Worm (Caenorhabditis elegans) whole organism, young adult: ENCODE results near the gene F28A10.4.

Experiments
- C17E4.6 ChIP-seq: fragments of 200-800 bp; sonication (Bioruptor generic); IDR thresholded peaks from 2 replicates; pipeline ENCODE4 v1.3.6; 2022; ENCODE audit warnings: missing genetic modification reagents, missing genetic modification characterization, missing compliant biosample characterization
- T26A5.8 ChIP-seq: sonication (generic microtip); optimal IDR thresholded peaks from 2 replicates; lab custom pipeline; 2016; ENCODE audit warnings: missing genetic modification characterization, missing compliant biosample characterization
- ama-1 ChIP-seq, 3 experiments: fragments of 150-350 bp in 1 of 3; sonication (generic microtip) in 2 of 3; optimal IDR thresholded peaks; 2 replicates each; lab custom pipeline; 2014 to 2018; ENCODE audit warnings: missing biosample characterization in 2 of 3, missing genetic modification characterization in 2 of 3, missing genetic modification reagents in 2 of 3
- attf-5 ChIP-seq: fragments of 200-800 bp; sonication (Bioruptor generic); optimal IDR thresholded peaks from 2 replicates; lab custom pipeline; 2018; ENCODE audit warnings: mild to moderate bottlenecking, missing genetic modification characterization, missing compliant biosample characterization
- ceh-100 ChIP-seq: fragments of 200-800 bp; sonication (Bioruptor generic); IDR thresholded peaks from 2 replicates; pipeline ENCODE4 v1.3.6; 2022; ENCODE audit warnings: missing genetic modification reagents, missing genetic modification characterization, missing compliant biosample characterization
- ceh-27 ChIP-seq: fragments of 200-800 bp; sonication (Bioruptor generic); optimal IDR thresholded peaks from 2 replicates; lab custom pipeline; 2018; ENCODE audit warnings: mild to moderate bottlenecking, missing genetic modification characterization, moderate library complexity, missing compliant biosample characterization
- dpl-1 ChIP-seq: fragments of 150-350 bp; optimal IDR thresholded peaks from 2 replicates; lab custom pipeline; 2014; ENCODE audit warnings: missing biosample characterization, missing genetic modification reagents, missing genetic modification characterization
- ets-4 ChIP-seq: fragments of 200-800 bp; sonication (Bioruptor generic); optimal IDR thresholded peaks from 2 replicates; lab custom pipeline; 2018; ENCODE audit warnings: mild to moderate bottlenecking, missing genetic modification characterization, missing compliant biosample characterization
- let-607 ChIP-seq, 2 experiments: fragments of 200-800 bp in 1 of 2; sonication (Bioruptor generic) in 1 of 2; sonication (generic microtip) in 1 of 2; optimal IDR thresholded peaks; 2 replicates each; lab custom pipeline; 2016 to 2018; ENCODE audit warnings: mild to moderate bottlenecking in 2 of 2, missing compliant biosample characterization in 2 of 2, missing genetic modification characterization in 2 of 2, moderate library complexity in 2 of 2, missing genotype in 1 of 2
- nhr-90 ChIP-seq: sonication (generic microtip); optimal IDR thresholded peaks from 2 replicates; lab custom pipeline; 2016; ENCODE audit warnings: missing genotype, mild to moderate bottlenecking, missing genetic modification characterization, missing compliant biosample characterization

DNA sequence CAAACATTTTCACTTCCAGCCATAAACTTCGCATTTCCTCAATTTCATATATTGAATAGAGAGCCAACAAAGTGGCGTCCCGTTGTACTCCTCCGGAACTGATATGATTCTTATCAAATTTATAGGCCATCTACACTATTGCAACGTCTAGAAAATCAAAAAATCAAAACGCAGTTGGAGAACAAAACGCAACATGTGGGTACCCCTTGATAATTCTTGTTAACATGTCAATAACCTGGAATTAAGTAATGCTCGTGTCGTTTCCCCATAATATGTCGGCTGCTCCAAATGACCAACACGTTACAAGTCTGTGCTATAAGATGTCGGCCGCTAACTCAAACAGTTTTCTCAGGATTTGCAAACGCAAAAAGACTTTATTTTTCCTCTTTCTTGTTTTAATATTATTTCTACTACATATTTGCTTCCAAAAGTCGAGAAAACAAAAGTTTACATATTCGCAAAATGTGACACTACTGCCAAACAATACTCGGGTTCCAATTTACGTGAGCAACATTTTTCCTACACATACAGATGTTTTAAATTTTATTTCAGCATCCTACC is 36.7 kb downstream of the F28A10.4 start:
- TF ChIP-seq ceh-100 (GFP tag; lab: Robert Waterston, UW) (no peak), ceh-27 (GFP tag; lab: Kevin White, UChicago) (no peak), attf-5 (GFP tag; lab: Kevin White, UChicago) (no peak), dpl-1 (GFP tag; lab: Kevin White, UChicago) (no peak), ets-4 (GFP tag; lab: Kevin White, UChicago) (no peak), ama-1 (optimal IDR thresholded peaks at IDR 0.05; lab: Kevin White, UChicago) (no peak), ama-1 (GFP tag; optimal IDR thresholded peaks at IDR 0.05; lab: Kevin White, UChicago) (no peak), nhr-90 (tag; lab: Kevin White, UChicago) (no peak), C17E4.6 (GFP tag; lab: Robert Waterston, UW) (no peak), let-607 (tag; optimal IDR thresholded peaks at IDR 0.05; lab: Kevin White, UChicago) (no peak), T26A5.8 (tag; lab: Kevin White, UChicago) (no peak)
